Worm (Caenorhabditis elegans): ENCODE measurements around the gene str-56.

Gene str-56

DNA sequence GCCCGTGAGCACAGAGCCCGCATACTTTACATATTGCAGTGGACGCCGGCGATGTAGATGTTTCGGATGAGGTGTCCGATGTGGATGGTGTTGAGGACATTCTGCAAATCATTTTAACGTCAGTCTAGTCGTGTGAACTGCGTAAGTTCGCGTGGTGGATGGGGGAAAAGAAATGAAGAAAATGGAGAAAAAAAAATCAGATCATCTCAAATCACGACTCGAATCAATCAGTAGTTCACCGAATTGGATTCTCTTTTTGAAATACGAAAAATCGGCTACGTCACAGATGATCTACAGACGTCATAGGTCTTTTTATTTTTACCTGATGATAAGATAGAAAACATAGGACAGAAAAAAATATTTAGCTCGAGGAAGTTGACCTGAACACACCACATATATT lies 3.9 kb downstream of the str-56 start, which contains the start of gene nhr-102:
TSS of gene nhr-102 (minus strand) at position 101 of the 400 bp plus-strand sequence.
- TF ChIP-seq ttx-3 (tag; optimal IDR thresholded peaks at IDR 0.05): no peak
- no peak for TF ChIP-seq ets-4 (tag; optimal IDR thresholded peaks at IDR 0.05)
- TF ChIP-seq ama-1 (optimal IDR thresholded peaks at IDR 0.05): no peak
- no peak for TF ChIP-seq unc-55 (GFP tag; optimal IDR thresholded peaks at IDR 0.05)
- no peak for TF ChIP-seq ceh-9 (tag; optimal IDR thresholded peaks at IDR 0.05)
- TF ChIP-seq lim-6 (tag; optimal IDR thresholded peaks at IDR 0.05): no peak
- no peak for TF ChIP-seq ref-2 (tag; optimal IDR thresholded peaks at IDR 0.05)
- no peak for TF ChIP-seq syd-9 (tag; optimal IDR thresholded peaks at IDR 0.05)

DNA sequence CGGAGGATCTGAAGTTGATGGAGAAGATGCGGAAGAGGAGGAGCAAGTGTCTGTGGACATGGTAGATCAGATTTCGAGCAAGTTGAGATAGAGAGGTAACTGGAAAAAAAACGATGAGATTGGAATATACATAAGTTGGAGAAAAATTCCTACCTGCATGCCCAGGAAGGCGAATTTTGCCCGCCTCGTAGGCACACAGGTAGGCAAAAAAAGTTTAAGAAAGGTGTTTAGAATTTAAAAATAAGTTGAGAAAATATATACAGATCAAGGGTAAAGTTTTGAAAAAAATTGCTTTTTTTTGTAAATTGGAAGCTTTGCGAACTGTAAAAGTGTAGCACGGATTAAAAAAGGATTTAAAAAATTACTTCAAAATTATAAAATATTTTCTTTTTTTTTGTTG lies 7.1 kb downstream of the str-56 start, which contains the start of gene nhr-84:
TSS of gene nhr-84 (minus strand) at position 101 of the 400 bp plus-strand sequence.
- TF ChIP-seq gmeb-2 (tag; optimal IDR thresholded peaks at IDR 0.05): no peak

DNA sequence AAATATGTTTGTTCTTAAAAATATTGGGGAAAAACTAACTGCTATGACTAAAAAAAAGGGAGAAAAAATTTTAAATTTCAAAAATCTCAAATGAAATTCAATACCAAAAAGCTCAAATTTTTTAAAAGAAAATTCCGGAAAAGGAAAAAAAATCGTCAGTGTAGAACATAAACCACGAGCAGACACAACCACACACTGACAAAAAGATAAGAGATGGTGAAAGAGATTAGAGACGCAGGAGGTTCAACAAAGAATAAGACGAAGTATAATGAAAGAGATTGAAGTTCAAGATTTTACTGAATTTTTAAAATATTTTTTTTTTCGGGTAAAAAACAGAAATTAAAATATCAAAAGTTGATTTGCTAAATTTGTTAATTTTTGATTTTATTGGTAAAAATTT lies 7.7 kb downstream of the str-56 start:
- TF ChIP-seq ztf-16 (tag; optimal IDR thresholded peaks at IDR 0.05): no peak
- no peak for TF ChIP-seq ceh-22 (tag; optimal IDR thresholded peaks at IDR 0.05)
- no peak for TF ChIP-seq unc-42 (tag; optimal IDR thresholded peaks at IDR 0.05)
- no peak for TF ChIP-seq che-1 (tag; optimal IDR thresholded peaks at IDR 0.05)
- no peak for TF ChIP-seq gmeb-2 (tag; optimal IDR thresholded peaks at IDR 0.05)
- no peak for TF ChIP-seq fax-1 (tag; optimal IDR thresholded peaks at IDR 0.05)
- TF ChIP-seq ceh-45 (GFP tag; IDR thresholded peaks at IDR 0.05): no peak
- no peak for TF ChIP-seq nhr-11 (tag; optimal IDR thresholded peaks at IDR 0.05)
- no peak for TF ChIP-seq ceh-6 (GFP tag; optimal IDR thresholded peaks at IDR 0.05)
- TF ChIP-seq pqm-1 (tag; optimal IDR thresholded peaks at IDR 0.05): no peak
- no peak for TF ChIP-seq C08G9.2 (tag; optimal IDR thresholded peaks at IDR 0.05)
- TF ChIP-seq pat-9 (tag; optimal IDR thresholded peaks at IDR 0.05): no peak
- TF ChIP-seq ets-4 (tag; optimal IDR thresholded peaks at IDR 0.05): no peak
- no peak for TF ChIP-seq dve-1 (tag; optimal IDR thresholded peaks at IDR 0.05)
- TF ChIP-seq sox-4 (tag; optimal IDR thresholded peaks at IDR 0.05): no peak
- TF ChIP-seq hlh-13 (GFP tag; optimal IDR thresholded peaks at IDR 0.05): no peak
- no peak for TF ChIP-seq npax-4 (tag; optimal IDR thresholded peaks at IDR 0.05)
- TF ChIP-seq K09A11.1 (tag; optimal IDR thresholded peaks at IDR 0.05; ENCODE audit: insufficient read depth): no peak
- TF ChIP-seq fkh-10 (GFP tag; optimal IDR thresholded peaks at IDR 0.05): no peak

DNA sequence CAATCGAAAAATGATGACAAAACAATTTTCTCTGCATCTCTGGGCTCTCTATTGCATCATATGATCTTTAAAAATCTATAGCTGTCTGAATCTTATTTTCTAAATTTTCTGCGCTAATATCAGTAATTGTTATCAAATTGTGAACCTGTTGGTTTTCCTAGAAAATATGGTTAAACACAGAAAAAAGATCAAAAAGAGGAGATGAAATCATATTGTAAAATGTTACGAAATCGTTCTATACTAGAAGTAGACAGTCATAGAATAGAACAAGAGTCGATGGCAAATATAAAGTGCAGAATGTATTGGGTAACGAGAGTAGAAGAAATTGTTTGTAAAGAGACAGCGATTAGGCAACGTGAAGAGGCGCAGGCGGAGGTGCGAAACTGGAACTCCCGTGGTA lies 8.3 kb downstream of the str-56 start:
- no peak for TF ChIP-seq lim-6 (tag; optimal IDR thresholded peaks at IDR 0.05)
- peak; percentile 32 for TF ChIP-seq elt-2 (tag; optimal IDR thresholded peaks at IDR 0.05)

DNA sequence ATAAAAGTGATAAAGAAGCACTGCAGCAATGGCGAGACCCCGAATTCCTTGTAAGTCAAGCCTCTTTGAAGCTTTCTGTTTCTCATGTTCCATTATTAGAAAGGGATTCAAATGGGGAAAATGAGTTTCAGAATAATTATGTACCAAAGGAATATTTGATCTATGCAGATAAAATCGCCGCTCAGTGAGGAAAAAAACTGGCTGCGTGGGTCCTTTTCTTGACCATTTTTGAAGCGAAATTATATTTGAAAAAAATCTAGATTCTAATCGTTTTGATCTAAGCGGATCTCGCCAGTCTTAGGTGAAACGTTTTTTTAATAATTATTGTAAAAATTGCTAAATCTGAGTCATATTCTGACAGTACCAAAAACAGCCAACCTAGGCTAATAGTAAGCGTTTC lies 12.3 kb downstream of the str-56 start, which contains the start of gene oac-42:
TSS of gene oac-42 (minus strand) at position 101 of the 400 bp plus-strand sequence.
- TF ChIP-seq lin-11 (tag; optimal IDR thresholded peaks at IDR 0.05) (no peak), hlh-6 (tag; optimal IDR thresholded peaks at IDR 0.05) (no peak), sox-4 (tag; optimal IDR thresholded peaks at IDR 0.05) (no peak), ceh-48 (tag; optimal IDR thresholded peaks at IDR 0.05) (no peak), tbx-7 (tag; optimal IDR thresholded peaks at IDR 0.05) (no peak), dmd-4 (tag; optimal IDR thresholded peaks at IDR 0.05; ENCODE audit: borderline replicate concordance) (no peak), mec-3 (tag; optimal IDR thresholded peaks at IDR 0.05; ENCODE audit: borderline replicate concordance) (no peak)

DNA sequence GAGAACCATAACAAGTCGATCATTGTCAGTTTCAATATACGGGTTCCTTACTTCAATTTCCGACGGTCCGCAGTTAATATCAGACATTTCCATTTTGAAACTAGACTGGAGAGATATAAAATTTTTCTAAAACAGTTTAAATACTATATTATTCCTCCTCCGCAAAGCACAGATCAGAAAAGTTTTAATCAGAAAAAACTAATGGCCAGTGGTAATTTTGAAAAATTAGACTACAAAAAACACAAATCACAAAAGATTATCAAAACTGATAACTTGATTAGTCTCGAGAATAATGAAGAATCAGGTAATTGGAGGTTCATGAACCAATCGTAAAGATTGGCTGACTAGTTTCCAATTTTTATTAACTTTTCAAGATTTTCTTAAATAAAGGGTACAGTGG lies 13.6 kb downstream of the str-56 start, which contains the start of gene T06C12.9:
TSS of gene T06C12.9 (minus strand) at position 101 of the 400 bp plus-strand sequence.
- TF ChIP-seq sox-2 (GFP tag; IDR thresholded peaks at IDR 0.05) (no peak), ceh-18 (tag; optimal IDR thresholded peaks at IDR 0.05) (no peak), mec-3 (tag; optimal IDR thresholded peaks at IDR 0.05; ENCODE audit: borderline replicate concordance) (no peak), Y22D7AL.16 (tag; optimal IDR thresholded peaks at IDR 0.05) (no peak), gmeb-2 (tag; optimal IDR thresholded peaks at IDR 0.05) (no peak), sdc-2 (tag; optimal IDR thresholded peaks at IDR 0.05) (no peak), K02D7.2 (tag; optimal IDR thresholded peaks at IDR 0.05) (no peak), ceh-34 (tag; optimal IDR thresholded peaks at IDR 0.05) (no peak)
